Fruit fly (Drosophila melanogaster): Measurements from ENCODE around the gene CG17726.

CG17726 gene

dm6 chr3R:11196648-11197388 lies 29.7 kb upstream of the CG17726 start (continued):
- TF ChIP-seq CG8359 (GFP tag; optimal IDR thresholded peaks at IDR 0.05; ENCODE audit: borderline replicate concordance) = peak; percentile 93
- peak; percentile 100 for TF ChIP-seq gem (tag; optimal IDR thresholded peaks at IDR 0.05)
- TF ChIP-seq caup (GFP tag; optimal IDR thresholded peaks at IDR 0.05; ENCODE audit: severe bottlenecking) = peak; percentile 98
- peak; percentile 96 for TF ChIP-seq CG11723 (GFP tag; optimal IDR thresholded peaks at IDR 0.05)
- peak; percentile 98 for TF ChIP-seq CG11093 (GFP tag; IDR thresholded peaks at IDR 0.05)
- TF ChIP-seq chif (GFP tag; optimal IDR thresholded peaks at IDR 0.05) = peak; percentile 69 to 88
- TF ChIP-seq Lpt (GFP tag; optimal IDR thresholded peaks at IDR 0.05) = no peak
- peak; percentile 87 for TF ChIP-seq E2f2 (GFP tag; IDR thresholded peaks at IDR 0.05)
- TF ChIP-seq CG4360 (GFP tag; IDR thresholded peaks at IDR 0.05) = peak; percentile 70
- peak; percentile 69 for TF ChIP-seq tup (GFP tag; optimal IDR thresholded peaks at IDR 0.05)
- peak; percentile 85 for TF ChIP-seq CG4854 (GFP tag; optimal IDR thresholded peaks at IDR 0.05)
- TF ChIP-seq CG6254 (GFP tag; optimal IDR thresholded peaks at IDR 0.05) = peak; percentile 94
- TF ChIP-seq CG2116 (GFP tag; optimal IDR thresholded peaks at IDR 0.05) = peak; percentile 79
- peak; percentile 98 for TF ChIP-seq cwo (GFP tag; optimal IDR thresholded peaks at IDR 0.05)
- TF ChIP-seq Camta (GFP tag; optimal IDR thresholded peaks at IDR 0.05) = peak; percentile 89
- TF ChIP-seq ara (GFP tag; IDR thresholded peaks at IDR 0.05) = peak; percentile 96
- peak; percentile 100 for TF ChIP-seq CG2678 (tag; optimal IDR thresholded peaks at IDR 0.05)
- TF ChIP-seq jing (GFP tag; optimal IDR thresholded peaks at IDR 0.05) = peak; percentile 91
- peak; percentile 92 for TF ChIP-seq CG12219 (GFP tag; optimal IDR thresholded peaks at IDR 0.05)
- peak; percentile 99 for TF ChIP-seq CG18619 (GFP tag; optimal IDR thresholded peaks at IDR 0.05)
- peak; percentile 98 for TF ChIP-seq Xrp1 (GFP tag; IDR thresholded peaks at IDR 0.05)
- peak; percentile 98 for TF ChIP-seq ind (GFP tag; optimal IDR thresholded peaks at IDR 0.05)
- TF ChIP-seq CG17612 (GFP tag; IDR thresholded peaks at IDR 0.05) = peak; percentile 95
- TF ChIP-seq CG15269 (tag; optimal IDR thresholded peaks at IDR 0.05) = peak; percentile 99
- TF ChIP-seq tna (GFP tag; IDR thresholded peaks at IDR 0.05; ENCODE audit: partially characterized antibody) = no peak
- peak; percentile 93 for TF ChIP-seq CG10274 (GFP tag; optimal IDR thresholded peaks at IDR 0.05)

dm6 chr3R:11197389-11197716 lies 29.2 kb upstream of the CG17726 start, which contains the start of gene cu:
Gene cu, plus strand, starts transcription at chr3R:11197592.
- TF ChIP-seq Ravus (GFP tag; IDR thresholded peaks at IDR 0.05) (no peak), CG10147 (GFP tag; optimal IDR thresholded peaks at IDR 0.05) (no peak), BtbVII (GFP tag; optimal IDR thresholded peaks at IDR 0.05) (no peak), CG16813 (GFP tag; IDR thresholded peaks at IDR 0.05; ENCODE audit: partially characterized antibody) (no peak), CG6272 (GFP tag; IDR thresholded peaks at IDR 0.05) (no peak), CG1832 (GFP tag; optimal IDR thresholded peaks at IDR 0.05) (no peak), CG13287 (GFP tag; IDR thresholded peaks at IDR 0.05; ENCODE audit: partially characterized antibody) (no peak), gcm2 (GFP tag; optimal IDR thresholded peaks at IDR 0.05) (peak; percentile 50), CG8290 (GFP tag; optimal IDR thresholded peaks at IDR 0.05) (no peak), CG8290 (tag; optimal IDR thresholded peaks at IDR 0.05) (no peak), hkb (optimal IDR thresholded peaks at IDR 0.05) (peak; percentile 33), hkb (GFP tag; IDR thresholded peaks at IDR 0.05) (no peak), aop (GFP tag; IDR thresholded peaks at IDR 0.05) (peak; percentile 49; the same call in 1 of the 2 replicates), CG9932 (GFP tag; IDR thresholded peaks at IDR 0.05) (no peak), Eip74EF (GFP tag; optimal IDR thresholded peaks at IDR 0.05) (no peak), fd102C (GFP tag; optimal IDR thresholded peaks at IDR 0.05) (no peak), CG14860 (GFP tag; IDR thresholded peaks at IDR 0.05; ENCODE audit: partially characterized antibody) (no peak), CG9817 (tag; optimal IDR thresholded peaks at IDR 0.05) (no peak), danr (GFP tag; IDR thresholded peaks at IDR 0.05) (no peak), CG32772 (GFP tag; IDR thresholded peaks at IDR 0.05) (no peak), pfk (GFP tag; optimal IDR thresholded peaks at IDR 0.05) (no peak), CG17328 (GFP tag; IDR thresholded peaks at IDR 0.05) (no peak), hbn (GFP tag; IDR thresholded peaks at IDR 0.05; ENCODE audit: partially characterized antibody) (no peak), CG17568 (GFP tag; optimal IDR thresholded peaks at IDR 0.05) (no peak)

All from whole organism, embryonic.